Worm (Caenorhabditis elegans) whole organism, L4/young adult: ENCODE data around the gene Y53G8AR.5.

Experiments
- dao-5 ChIP-seq: sonication (generic microtip); optimal IDR thresholded peaks from 2 replicates; lab custom pipeline; 2016; ENCODE audit warnings: missing genotype, missing genetic modification characterization, moderate library complexity, missing compliant biosample characterization
- him-1 ChIP-seq: sonication (generic microtip); optimal IDR thresholded peaks from 2 replicates; lab custom pipeline; 2016; ENCODE audit warnings: missing genotype, missing genetic modification reagents, missing genetic modification characterization, missing compliant biosample characterization

DNA sequence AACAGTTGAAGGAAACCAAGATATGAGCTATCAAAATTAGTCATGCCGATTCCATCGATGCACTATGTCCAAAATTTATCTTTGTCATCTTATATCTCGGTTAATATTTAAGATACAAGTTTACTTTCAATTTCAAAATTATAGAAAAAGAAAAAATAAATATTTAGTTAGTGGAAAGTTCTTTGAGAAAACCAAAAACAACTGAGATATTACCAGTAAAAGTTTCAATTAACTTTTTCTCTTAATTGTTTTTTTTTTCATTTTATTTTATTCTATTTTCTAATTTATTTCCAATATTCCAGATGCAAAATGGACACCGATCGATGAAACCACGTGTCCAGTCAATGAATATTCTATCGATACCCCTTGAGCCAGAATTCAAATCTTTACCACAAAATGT lies 47.3 kb downstream of the Y53G8AR.5 start, which contains the start of gene gei-1:
- no peak for TF ChIP-seq him-1 (tag; lab: Kevin White, UChicago)
- TF ChIP-seq dao-5 (tag; lab: Kevin White, UChicago): no peak
